Worm (Caenorhabditis elegans) whole organism, L2 larva: Measurements from ENCODE around the gene F58B4.7.

Source experiments
- C34F6.9 ChIP-seq: fragments of 150-350 bp; optimal IDR thresholded peaks from 2 replicates; lab custom pipeline; 2014; ENCODE audit warnings: missing biosample characterization, missing genetic modification characterization
- F13H6.1 ChIP-seq: sonication (generic microtip); optimal IDR thresholded peaks from 2 replicates; lab custom pipeline; 2016; ENCODE audit warnings: missing genetic modification characterization, missing compliant biosample characterization
- R02D3.7 ChIP-seq: fragments of 150-350 bp; optimal IDR thresholded peaks from 2 replicates; lab custom pipeline; 2014; ENCODE audit warnings: missing biosample characterization, missing genetic modification characterization
- Y55F3AM.14 ChIP-seq: fragments of 200-800 bp; sonication (Bioruptor generic); optimal IDR thresholded peaks from 2 replicates; lab custom pipeline; 2018; ENCODE audit warnings: mild to moderate bottlenecking, missing genetic modification characterization, missing compliant biosample characterization
- ZK546.5 ChIP-seq: sonication (generic microtip); optimal IDR thresholded peaks from 2 replicates; lab custom pipeline; 2017; ENCODE audit warnings: missing biosample characterization, missing genetic modification characterization
- alr-1 ChIP-seq: fragments of 150-350 bp; optimal IDR thresholded peaks from 2 replicates; lab custom pipeline; 2014; ENCODE audit warnings: missing biosample characterization, missing genetic modification characterization
- aly-2 ChIP-seq: fragments of 150-350 bp; optimal IDR thresholded peaks from 2 replicates; lab custom pipeline; 2014; ENCODE audit warnings: missing biosample characterization, missing genetic modification characterization
- ama-1 ChIP-seq: fragments of 150-350 bp; optimal IDR thresholded peaks from 2 replicates; lab custom pipeline; 2018; ENCODE audit warnings: inconsistent platforms
- blmp-1 ChIP-seq: sonication (generic microtip); optimal IDR thresholded peaks from 2 replicates; lab custom pipeline; 2017; ENCODE audit warnings: missing genetic modification characterization, mild to moderate bottlenecking, missing compliant biosample characterization, antibody characterized with exemption, moderate library complexity; ENCODE audit not compliant: insufficient read depth
- ceh-16 ChIP-seq: fragments of 150-350 bp; optimal IDR thresholded peaks from 2 replicates; lab custom pipeline; 2014; ENCODE audit warnings: missing biosample characterization, missing genetic modification characterization
- elt-1 ChIP-seq: fragments of 150-350 bp; optimal IDR thresholded peaks from 2 replicates; lab custom pipeline; 2014; ENCODE audit warnings: missing biosample characterization, missing genetic modification characterization
- elt-3 ChIP-seq: sonication (generic microtip); optimal IDR thresholded peaks from 2 replicates; lab custom pipeline; 2017; ENCODE audit warnings: missing biosample characterization, missing genetic modification characterization
- fos-1 ChIP-seq: fragments of 150-350 bp; optimal IDR thresholded peaks from 2 replicates; lab custom pipeline; 2014; ENCODE audit warnings: missing biosample characterization, missing genetic modification characterization
- gmeb-1 ChIP-seq: fragments of 150-350 bp; optimal IDR thresholded peaks from 2 replicates; lab custom pipeline; 2014; ENCODE audit warnings: missing biosample characterization, missing genetic modification characterization
- lin-13 ChIP-seq: fragments of 150-350 bp; optimal IDR thresholded peaks from 2 replicates; lab custom pipeline; 2014; ENCODE audit warnings: missing biosample characterization, missing genetic modification reagents, missing genetic modification characterization
- lsy-2 ChIP-seq, 2 experiments: fragments of 150-350 bp in 1 of 2; sonication (generic microtip) in 1 of 2; optimal IDR thresholded peaks; 2 replicates each; lab custom pipeline; 2014 to 2017; ENCODE audit warnings: missing biosample characterization in 2 of 2, missing genetic modification characterization in 2 of 2
- mab-5 ChIP-seq: fragments of 150-350 bp; optimal IDR thresholded peaks from 2 replicates; lab custom pipeline; 2014; ENCODE audit warnings: missing biosample characterization, missing genetic modification characterization
- mbf-1 ChIP-seq: sonication (generic microtip); optimal IDR thresholded peaks from 2 replicates; lab custom pipeline; 2017; ENCODE audit warnings: missing biosample characterization, missing genetic modification characterization
- mdl-1 ChIP-seq, 2 experiments: fragments of 150-350 bp in 1 of 2; sonication (generic microtip) in 1 of 2; optimal IDR thresholded peaks; 2 replicates each; lab custom pipeline; 2017; ENCODE audit warnings: missing biosample characterization in 2 of 2, missing genetic modification characterization in 2 of 2
- nhr-10 ChIP-seq: sonication (generic microtip); optimal IDR thresholded peaks from 2 replicates; lab custom pipeline; 2017; ENCODE audit warnings: missing biosample characterization, missing genetic modification characterization
- nhr-11 ChIP-seq: fragments of 150-350 bp; optimal IDR thresholded peaks from 2 replicates; lab custom pipeline; 2014; ENCODE audit warnings: missing biosample characterization, missing genetic modification characterization
- nhr-12 ChIP-seq: fragments of 150-350 bp; optimal IDR thresholded peaks from 2 replicates; lab custom pipeline; 2014; ENCODE audit warnings: missing biosample characterization, missing genetic modification characterization
- nhr-129 ChIP-seq: fragments of 150-350 bp; optimal IDR thresholded peaks from 2 replicates; lab custom pipeline; 2014; ENCODE audit warnings: missing biosample characterization, missing genetic modification characterization
- nhr-21 ChIP-seq: fragments of 150-350 bp; optimal IDR thresholded peaks from 2 replicates; lab custom pipeline; 2014; ENCODE audit warnings: missing biosample characterization, missing genetic modification characterization
- nhr-23 ChIP-seq: fragments of 150-350 bp; optimal IDR thresholded peaks from 2 replicates; lab custom pipeline; 2014; ENCODE audit warnings: missing biosample characterization, missing genetic modification reagents, missing genetic modification characterization
- nhr-25 ChIP-seq: fragments of 150-350 bp; sonication (generic microtip); optimal IDR thresholded peaks from 3 replicates; lab custom pipeline; 2014; ENCODE audit warnings: missing biosample characterization, missing genetic modification characterization
- nhr-6 ChIP-seq: fragments of 150-350 bp; optimal IDR thresholded peaks from 2 replicates; lab custom pipeline; 2014; ENCODE audit warnings: missing biosample characterization, missing genetic modification characterization
- peb-1 ChIP-seq: fragments of 150-350 bp; optimal IDR thresholded peaks from 2 replicates; lab custom pipeline; 2014; ENCODE audit warnings: missing biosample characterization, missing genetic modification characterization
- skn-1 ChIP-seq: sonication (generic microtip); optimal IDR thresholded peaks from 2 replicates; lab custom pipeline; 2017; ENCODE audit warnings: missing biosample characterization, missing genetic modification characterization
- sma-3 ChIP-seq: sonication (generic microtip); optimal IDR thresholded peaks from 2 replicates; lab custom pipeline; 2016; ENCODE audit warnings: missing genetic modification reagents, missing genetic modification characterization, missing compliant biosample characterization
- sma-9 ChIP-seq, 2 experiments: fragments of 150-350 bp in 1 of 2; sonication (generic microtip) in 1 of 2; optimal IDR thresholded peaks; 2 replicates each; lab custom pipeline; 2014 to 2016; ENCODE audit warnings: missing genetic modification characterization in 2 of 2, mild to moderate bottlenecking in 1 of 2, missing biosample characterization in 1 of 2, missing compliant biosample characterization in 1 of 2, missing genetic modification reagents in 1 of 2, moderate library complexity in 1 of 2
- snpc-4 ChIP-seq: fragments of 150-350 bp; optimal IDR thresholded peaks from 2 replicates; lab custom pipeline; 2014; ENCODE audit warnings: missing biosample characterization, missing genetic modification characterization
- unc-62 ChIP-seq: fragments of 150-350 bp; optimal IDR thresholded peaks from 2 replicates; lab custom pipeline; 2014; ENCODE audit warnings: missing biosample characterization, missing genetic modification reagents, missing genetic modification characterization
- ztf-4 ChIP-seq: fragments of 150-350 bp; optimal IDR thresholded peaks from 2 replicates; lab custom pipeline; 2014; ENCODE audit warnings: missing biosample characterization, missing genetic modification characterization

The F58B4.7 gene

DNA sequence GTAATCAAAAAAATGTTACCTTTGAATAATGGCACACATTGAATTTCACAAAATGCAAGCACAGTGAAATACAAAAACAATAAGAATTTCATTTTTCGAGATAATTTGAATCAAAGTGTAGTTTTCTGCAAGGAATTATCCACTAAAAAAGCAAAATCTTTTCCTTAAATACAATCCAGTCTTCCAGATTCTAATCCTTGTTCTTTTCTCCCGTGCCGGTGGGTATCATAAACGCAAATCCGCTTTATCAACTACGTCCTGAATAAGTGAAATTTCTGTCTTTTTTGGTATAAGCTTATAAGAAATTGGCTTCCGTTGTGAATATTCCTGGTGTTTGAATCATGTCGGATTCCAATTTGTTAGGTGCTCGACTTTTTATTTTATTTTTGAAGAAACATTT, 35.0 kb downstream of the F58B4.7 start:
- TF ChIP-seq mdl-1 (tag; optimal IDR thresholded peaks at IDR 0.05; lab: Kevin White, UChicago) (no peak), elt-1 (tag; lab: Kevin White, UChicago) (no peak), unc-62 (GFP tag; lab: Kevin White, UChicago) (no peak), fos-1 (tag; lab: Kevin White, UChicago) (no peak), nhr-12 (tag; lab: Kevin White, UChicago) (no peak), lin-13 (GFP tag; lab: Kevin White, UChicago) (no peak), blmp-1 (no peak), sma-9 (GFP tag; optimal IDR thresholded peaks at IDR 0.05; lab: Kevin White, UChicago) (peak; percentile 11), sma-9 (tag; optimal IDR thresholded peaks at IDR 0.05; lab: Kevin White, UChicago) (no peak)

DNA sequence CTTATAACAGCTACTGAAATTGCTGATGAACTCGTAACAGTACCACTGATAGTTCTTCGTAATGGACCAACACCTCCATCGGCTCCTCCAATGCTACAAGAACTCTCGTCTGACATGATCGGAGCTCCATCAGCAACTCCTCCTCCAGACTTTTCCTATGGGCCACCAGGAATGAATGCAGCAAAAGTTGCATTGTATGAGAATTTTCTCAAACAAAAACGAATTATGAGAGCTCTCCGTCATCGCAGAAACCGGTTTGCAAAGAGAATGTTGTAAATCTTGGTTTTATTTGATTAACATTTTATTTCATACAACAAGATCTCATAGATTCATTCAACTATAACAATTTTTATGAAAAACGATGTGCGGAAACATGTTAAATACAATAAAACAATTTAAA, 35.6 kb downstream of the F58B4.7 start:
- no peak for TF ChIP-seq peb-1 (tag; lab: Kevin White, UChicago)
- peak; percentile 83 for TF ChIP-seq Y55F3AM.14 (GFP tag; lab: Kevin White, UChicago)

DNA sequence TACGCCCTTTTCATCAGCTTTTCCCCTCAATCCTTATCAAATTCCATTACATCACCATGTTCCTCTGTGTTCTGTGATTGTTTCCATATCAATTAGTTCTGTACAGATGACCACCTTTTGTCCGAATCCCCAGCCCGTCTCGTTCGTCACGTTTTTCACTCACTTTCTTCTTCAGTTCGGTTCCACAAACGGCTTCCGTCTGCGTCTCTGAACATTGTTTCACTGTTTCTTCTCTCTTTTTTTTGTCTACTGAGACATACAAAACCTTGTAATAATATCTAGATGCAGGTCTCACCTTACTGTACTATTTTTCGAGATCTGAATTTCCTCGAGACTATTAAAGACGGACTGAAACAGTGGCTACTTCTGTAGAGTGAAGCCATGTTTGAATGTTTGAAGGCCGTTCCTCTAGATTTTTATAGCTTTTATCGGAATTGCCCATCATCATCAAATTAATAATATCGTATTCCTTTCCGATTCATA, 36.7 kb downstream of the F58B4.7 start, which contains the start of gene F32D8.3:
Gene F32D8.3, plus strand, starts transcription at position 433 of the 483 bp plus-strand sequence.
- TF ChIP-seq blmp-1 (peak; percentile 71), nhr-129 (no peak), nhr-21 (tag; lab: Kevin White, UChicago) (peak; percentile 39), peb-1 (tag; lab: Kevin White, UChicago) (no peak), elt-3 (tag; lab: Kevin White, UChicago) (no peak), elt-1 (tag; lab: Kevin White, UChicago) (no peak), skn-1 (tag; lab: Kevin White, UChicago) (no peak), sma-9 (GFP tag; optimal IDR thresholded peaks at IDR 0.05; lab: Kevin White, UChicago) (peak; percentile 16), sma-9 (tag; optimal IDR thresholded peaks at IDR 0.05; lab: Kevin White, UChicago) (no peak), nhr-25 (tag; lab: Kevin White, UChicago) (peak; percentile 19), snpc-4 (tag; lab: Kevin White, UChicago) (no peak), nhr-12 (tag; lab: Kevin White, UChicago) (no peak)

DNA sequence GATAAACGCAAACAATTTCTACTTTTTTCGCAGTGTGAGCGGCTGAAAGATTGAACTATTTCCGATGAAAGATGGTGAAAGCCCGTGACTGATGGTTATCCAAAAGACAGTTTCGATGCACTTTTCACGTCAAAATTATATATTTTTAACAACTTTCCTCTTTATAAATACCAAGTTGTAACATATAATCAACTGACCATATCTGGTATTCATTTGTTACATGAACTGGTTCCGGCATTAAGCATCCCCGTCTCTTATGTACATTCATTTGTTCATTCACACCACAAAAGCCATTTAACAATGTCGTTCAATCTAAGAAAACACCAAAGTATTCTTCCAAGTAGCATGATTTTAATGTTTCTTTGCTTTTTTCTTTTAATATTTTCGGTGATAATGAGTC, 39.7 kb downstream of the F58B4.7 start, which contains the start of gene F32D8.2:
Gene F32D8.2, plus strand, starts transcription at position 301 of the 400 bp plus-strand sequence.
- TF ChIP-seq R02D3.7 (tag; lab: Kevin White, UChicago) (no peak), aly-2 (tag; lab: Kevin White, UChicago) (no peak), nhr-25 (tag; lab: Kevin White, UChicago) (no peak), snpc-4 (tag; lab: Kevin White, UChicago) (no peak), nhr-12 (tag; lab: Kevin White, UChicago) (no peak), nhr-21 (tag; lab: Kevin White, UChicago) (no peak), ztf-4 (tag; lab: Kevin White, UChicago) (no peak), ama-1 (lab: Kevin White, UChicago) (no peak), elt-1 (tag; lab: Kevin White, UChicago) (no peak)

DNA sequence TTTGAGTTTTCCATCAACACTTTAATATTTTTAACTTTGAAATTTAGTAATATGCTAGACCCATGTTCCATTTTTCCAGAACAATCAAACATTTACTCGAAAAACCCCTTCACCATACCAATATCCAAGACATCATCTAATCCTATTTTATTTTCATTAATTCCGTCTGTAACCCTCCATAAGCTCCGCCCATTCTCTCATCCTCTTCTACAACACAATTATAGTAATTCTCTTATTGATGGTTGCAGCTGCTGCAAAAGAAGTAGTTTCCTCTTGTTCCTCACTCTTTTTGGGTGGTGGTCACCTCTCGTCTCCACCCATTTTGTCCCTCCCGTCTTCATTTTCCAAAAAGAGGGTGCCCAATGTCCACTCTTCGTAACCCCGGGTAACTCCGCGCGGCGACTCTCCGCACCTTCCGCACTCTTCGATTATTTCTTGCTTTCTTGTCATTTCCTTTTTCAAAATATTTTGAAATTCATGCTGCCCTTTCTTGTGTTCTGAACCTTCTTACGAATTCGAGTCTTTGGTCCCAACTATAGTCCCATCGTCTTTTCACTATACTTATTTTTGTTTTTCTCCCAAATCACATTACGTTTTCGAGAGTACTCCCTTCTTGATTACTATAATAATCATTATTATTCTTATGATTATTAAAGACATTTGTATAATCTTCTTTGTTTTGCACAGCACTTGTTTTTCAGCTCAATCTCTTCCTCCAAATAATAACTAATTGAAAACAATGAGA, 42.8 kb downstream of the F58B4.7 start, which contains the start of gene F32D8.1:
Gene F32D8.1, plus strand, starts transcription at position 695 of the 745 bp plus-strand sequence.
- TF ChIP-seq ceh-16: no peak

DNA sequence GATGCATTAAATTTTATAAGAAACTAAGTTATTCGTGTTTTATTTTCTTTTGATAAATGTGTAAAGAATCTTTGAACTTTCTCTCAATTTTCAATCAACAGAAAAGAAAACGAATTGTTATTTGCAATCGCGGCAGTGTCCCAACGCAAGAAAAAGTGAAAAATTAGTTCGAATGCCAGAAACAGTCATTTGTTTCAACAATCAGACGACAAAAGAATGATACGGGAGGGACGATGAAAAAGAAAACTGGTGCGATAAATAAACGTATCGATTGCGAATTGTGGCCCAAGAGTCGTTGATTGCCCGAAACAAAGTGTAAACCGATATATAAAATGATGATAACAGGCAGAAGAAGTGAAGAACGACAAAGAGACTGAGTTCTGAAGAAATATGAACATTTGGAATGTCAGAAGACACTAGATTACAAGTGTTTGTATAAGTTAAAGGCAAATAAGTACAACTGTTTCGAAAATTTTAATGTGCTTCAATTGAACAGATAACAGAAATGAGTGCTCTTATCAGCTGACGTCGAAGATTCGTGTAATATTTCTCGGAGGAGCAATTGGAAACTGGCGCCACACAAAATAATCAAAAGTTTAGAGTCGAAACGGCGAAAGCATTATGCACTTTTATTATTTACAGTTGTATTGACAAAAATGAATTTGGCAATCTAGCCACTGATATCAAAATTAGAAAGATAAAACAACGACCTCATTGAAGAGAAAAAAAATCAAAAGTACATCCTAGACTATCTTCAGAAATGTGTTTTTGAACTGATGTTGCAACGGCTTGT, 45.1 kb downstream of the F58B4.7 start:
- TF ChIP-seq sma-3 (GFP tag; lab: Kevin White, UChicago) (peak; percentile 12), ztf-4 (tag; lab: Kevin White, UChicago) (no peak), mab-5 (tag; lab: Kevin White, UChicago) (no peak), skn-1 (tag; lab: Kevin White, UChicago) (no peak), fos-1 (tag; lab: Kevin White, UChicago) (peak; percentile 86), F13H6.1 (tag; lab: Kevin White, UChicago) (peak; percentile 6), nhr-21 (tag; lab: Kevin White, UChicago) (peak; percentile 9), gmeb-1 (tag; lab: Kevin White, UChicago) (peak; percentile 19), nhr-11 (tag; lab: Kevin White, UChicago) (no peak), C34F6.9 (tag; lab: Kevin White, UChicago) (peak; percentile 1), mbf-1 (no peak), elt-3 (tag; lab: Kevin White, UChicago) (no peak), aly-2 (tag; lab: Kevin White, UChicago) (no peak), lsy-2 (tag; optimal IDR thresholded peaks at IDR 0.05; lab: Kevin White, UChicago) (peak in 1 of 2 experiments; percentile 7), blmp-1 (peak; percentile 42), nhr-10 (no peak), ZK546.5 (tag; lab: Kevin White, UChicago) (no peak), nhr-129 (peak; percentile 13), nhr-23 (tag; lab: Kevin White, UChicago) (no peak), sma-9 (GFP tag; optimal IDR thresholded peaks at IDR 0.05; lab: Kevin White, UChicago) (peak; percentile 71), sma-9 (tag; optimal IDR thresholded peaks at IDR 0.05; lab: Kevin White, UChicago) (no peak), alr-1 (tag; lab: Kevin White, UChicago) (no peak), nhr-6 (tag; lab: Kevin White, UChicago) (no peak)
